Fruit fly (Drosophila melanogaster) whole organism, pupa: ENCODE results near the gene Vdup1.

Experiments used
- CG10348 ChIP-seq: fragments of 200-800 bp; sonication (Bioruptor generic); IDR thresholded peaks from 2 replicates; pipeline ENCODE4 v1.3.6; 2022; ENCODE audit warnings: missing biosample characterization, missing genetic modification characterization
- CG12605 ChIP-seq: fragments of 200-800 bp; sonication (Bioruptor generic); IDR thresholded peaks from 2 replicates; pipeline ENCODE4 v1.3.6; 2022; ENCODE audit warnings: missing biosample characterization, missing genetic modification characterization
- CG13204 ChIP-seq: fragments of 200-800 bp; sonication (Bioruptor generic); optimal IDR thresholded peaks from 2 replicates; lab custom pipeline; 2018; ENCODE audit warnings: missing biosample characterization, mild to moderate bottlenecking, missing genetic modification characterization, moderate library complexity
- CG14655 ChIP-seq: fragments of 200-800 bp; sonication (Bioruptor generic); optimal IDR thresholded peaks from 3 replicates; lab custom pipeline; 2017; ENCODE audit warnings: mild to moderate bottlenecking, missing biosample characterization, missing genetic modification reagents, missing genetic modification characterization
- CG15710 ChIP-seq: fragments of 200-800 bp; sonication (Bioruptor generic); optimal IDR thresholded peaks from 2 replicates; lab custom pipeline; 2018; ENCODE audit warnings: missing biosample characterization, mild to moderate bottlenecking, missing genetic modification characterization, moderate library complexity
- CG17806 ChIP-seq: fragments of 200-800 bp; sonication (Bioruptor generic); optimal IDR thresholded peaks from 2 replicates; lab custom pipeline; 2018; ENCODE audit warnings: missing biosample characterization, mild to moderate bottlenecking, missing genetic modification characterization, moderate library complexity
- CG32121 ChIP-seq: fragments of 200-800 bp; sonication (Bioruptor generic); IDR thresholded peaks from 2 replicates; pipeline ENCODE4 v1.3.6; 2022; ENCODE audit warnings: missing biosample characterization, missing genetic modification characterization
- CG34367 ChIP-seq: fragments of 200-800 bp; sonication (Bioruptor generic); optimal IDR thresholded peaks from 2 replicates; lab custom pipeline; 2018; ENCODE audit warnings: missing biosample characterization, mild to moderate bottlenecking, missing genetic modification characterization
- CG4496 ChIP-seq: fragments of 200-800 bp; sonication (Bioruptor generic); IDR thresholded peaks from 3 replicates; pipeline ENCODE4 v1.3.6; 2022; ENCODE audit warnings: missing biosample characterization, missing genetic modification characterization
- CG8159 ChIP-seq: fragments of 200-800 bp; sonication (Bioruptor generic); optimal IDR thresholded peaks from 3 replicates; lab custom pipeline; 2018; ENCODE audit warnings: missing biosample characterization, mild to moderate bottlenecking, missing genetic modification characterization, moderate library complexity
- CG8301 ChIP-seq: fragments of 200-800 bp; sonication (Bioruptor generic); optimal IDR thresholded peaks from 2 replicates; lab custom pipeline; 2018; ENCODE audit warnings: missing biosample characterization, mild to moderate bottlenecking, missing genetic modification characterization
- CG9948 ChIP-seq: fragments of 200-800 bp; sonication (Bioruptor generic); optimal IDR thresholded peaks from 2 replicates; lab custom pipeline; 2018; ENCODE audit warnings: missing biosample characterization, mild to moderate bottlenecking, missing genetic modification characterization, moderate library complexity
- D1 ChIP-seq: fragments of 200-800 bp; sonication (Bioruptor generic); optimal IDR thresholded peaks from 2 replicates; lab custom pipeline; 2018; ENCODE audit warnings: missing biosample characterization, mild to moderate bottlenecking, missing genetic modification characterization, moderate library complexity
- EcR ChIP-seq: fragments of 200-800 bp; sonication (Bioruptor generic); optimal IDR thresholded peaks from 3 replicates; lab custom pipeline; 2019; ENCODE audit warnings: missing biosample characterization, missing genetic modification characterization, mild to moderate bottlenecking, moderate library complexity, missing genetic modification reagents
- Ets98B ChIP-seq: fragments of 200-800 bp; sonication (Bioruptor generic); IDR thresholded peaks from 2 replicates; pipeline ENCODE4 v1.3.6; 2022; ENCODE audit warnings: missing biosample characterization, missing genetic modification characterization
- Pif1A ChIP-seq: fragments of 200-800 bp; sonication (Bioruptor generic); optimal IDR thresholded peaks from 3 replicates; lab custom pipeline; 2016; ENCODE audit warnings: missing biosample characterization, missing genetic modification characterization
- Pif1B ChIP-seq: fragments of 200-800 bp; sonication (Bioruptor generic); optimal IDR thresholded peaks from 3 replicates; lab custom pipeline; 2016; ENCODE audit warnings: missing biosample characterization, missing genetic modification characterization
- Snoo ChIP-seq: fragments of 200-800 bp; sonication (Bioruptor generic); optimal IDR thresholded peaks from 3 replicates; lab custom pipeline; 2017; ENCODE audit warnings: missing biosample characterization, mild to moderate bottlenecking, missing genetic modification characterization, inconsistent platforms
- fd96Ca ChIP-seq: fragments of 200-800 bp; sonication (Bioruptor generic); IDR thresholded peaks from 3 replicates; pipeline ENCODE4 v1.3.6; 2022; ENCODE audit warnings: missing biosample characterization, missing genetic modification characterization
- gl ChIP-seq: fragments of 200-800 bp; sonication (Bioruptor generic); optimal IDR thresholded peaks from 2 replicates; lab custom pipeline; 2018; ENCODE audit warnings: missing biosample characterization, mild to moderate bottlenecking, missing genetic modification characterization
- rn ChIP-seq: fragments of 200-800 bp; sonication (Bioruptor generic); IDR thresholded peaks from 2 replicates; pipeline ENCODE4 v1.3.6; 2022; ENCODE audit warnings: missing biosample characterization, missing genetic modification characterization

Gene Vdup1

DNA sequence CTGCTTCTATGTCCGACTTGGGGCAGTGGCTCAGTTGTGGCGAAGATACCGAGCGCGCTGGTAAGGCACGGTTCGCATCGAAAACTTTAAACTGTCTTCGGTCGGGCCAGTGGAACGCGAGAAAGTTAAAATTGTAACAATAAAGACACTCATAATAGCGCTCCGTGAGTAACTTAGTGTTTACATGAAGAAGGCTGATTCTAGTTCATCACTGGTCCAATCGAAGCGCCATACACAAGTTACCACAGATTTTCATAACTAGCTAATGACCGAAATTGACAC is 1.4 kb upstream of the Vdup1 start:
- TF ChIP-seq Pif1B (GFP tag; lab: Kevin White, UChicago) (no peak), gl (tag; lab: Kevin White, UChicago) (no peak), CG8159 (no peak), CG13204 (no peak), CG4496 (GFP tag; lab: Robert Waterston, UW) (no peak), CG14655 (GFP tag; lab: Kevin White, UChicago) (no peak), CG17806 (tag; lab: Kevin White, UChicago) (no peak), Snoo (tag; lab: Kevin White, UChicago) (no peak), CG34367 (tag; lab: Kevin White, UChicago) (no peak), Ets98B (GFP tag; lab: Robert Waterston, UW) (no peak), CG10348 (GFP tag; lab: Robert Waterston, UW) (no peak), Pif1A (GFP tag; lab: Kevin White, UChicago) (no peak)
- TF ChIP-seq, all 21 proteins: peak for 0

DNA sequence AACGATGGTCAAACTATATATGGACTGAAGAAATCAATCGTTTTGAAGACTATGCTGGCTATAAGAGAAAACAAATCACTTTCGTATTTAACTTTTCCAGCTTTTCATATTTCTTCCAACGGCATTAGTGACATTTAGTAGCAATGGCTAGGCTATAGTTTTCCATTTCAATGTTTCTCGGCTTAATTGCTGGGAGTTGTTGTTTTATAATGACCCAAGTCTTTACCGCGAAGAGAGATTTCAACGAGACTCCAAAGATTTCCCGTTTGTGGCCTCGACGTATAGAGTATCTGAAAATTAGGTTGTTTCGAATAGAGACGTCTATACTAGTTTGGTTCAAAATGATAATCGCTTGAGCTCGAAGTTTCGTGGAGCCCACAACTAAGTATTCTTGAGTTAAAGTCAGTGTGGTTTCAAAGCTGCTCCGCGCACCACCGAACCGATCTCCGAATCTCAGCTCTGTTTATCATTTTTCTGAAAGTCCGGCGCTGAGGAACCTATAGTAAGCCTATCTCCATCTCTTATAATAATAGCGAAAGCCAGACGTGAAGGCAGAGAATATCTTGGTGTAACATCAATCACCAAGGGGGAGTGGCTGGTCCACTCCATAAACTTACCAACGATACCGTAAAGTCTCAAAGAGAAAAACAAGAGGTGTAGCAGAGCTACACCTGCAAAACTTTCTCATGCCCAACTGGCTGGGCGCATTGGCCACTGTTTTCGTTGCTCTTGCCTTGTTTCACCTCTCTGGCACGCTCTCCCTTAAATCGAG is 913 bp upstream of the Vdup1 start, which contains the start of gene CG13875:
CG13875 (plus strand) TSS at position 434 of the 772 bp plus-strand sequence.
- no peak for TF ChIP-seq CG4496 (GFP tag; lab: Robert Waterston, UW)
- peak; percentile 39 for TF ChIP-seq EcR (GFP tag; lab: Kevin White, UChicago)
- peak; percentile 23 for TF ChIP-seq CG8159

- TF ChIP-seq CG12605 (GFP tag; lab: Robert Waterston, UW) (no peak), CG17806 (tag; lab: Kevin White, UChicago) (peak; percentile 0), gl (tag; lab: Kevin White, UChicago) (no peak), EcR (GFP tag; lab: Kevin White, UChicago) (peak; percentile 14)
Measured at dm6 chr3L:178445-178844, 318 bp downstream of the Vdup1 start.

dm6 chr3L:177938-178337 is 825 bp downstream of the Vdup1 start:
- no peak for TF ChIP-seq CG15710 (tag; lab: Kevin White, UChicago)
- TF ChIP-seq CG10348 (GFP tag; lab: Robert Waterston, UW): no peak
- TF ChIP-seq Snoo (tag; lab: Kevin White, UChicago): no peak
- no peak for TF ChIP-seq gl (tag; lab: Kevin White, UChicago)
- TF ChIP-seq CG12605 (GFP tag; lab: Robert Waterston, UW): no peak
- no peak for TF ChIP-seq CG34367 (tag; lab: Kevin White, UChicago)
- TF ChIP-seq Pif1B (GFP tag; lab: Kevin White, UChicago): no peak
- no peak for TF ChIP-seq CG14655 (GFP tag; lab: Kevin White, UChicago)
- TF ChIP-seq D1 (tag; lab: Kevin White, UChicago): no peak
- no peak for TF ChIP-seq CG8159
- TF ChIP-seq CG17806 (tag; lab: Kevin White, UChicago): no peak
- TF ChIP-seq CG32121 (GFP tag; lab: Robert Waterston, UW): no peak
- TF ChIP-seq CG13204: no peak
- TF ChIP-seq Ets98B (GFP tag; lab: Robert Waterston, UW): no peak
- no peak for TF ChIP-seq fd96Ca
- TF ChIP-seq Pif1A (GFP tag; lab: Kevin White, UChicago): no peak
- no peak for TF ChIP-seq EcR (GFP tag; lab: Kevin White, UChicago)
- no peak for TF ChIP-seq CG4496 (GFP tag; lab: Robert Waterston, UW)
- TF ChIP-seq CG9948 (tag; lab: Kevin White, UChicago): no peak
- TF ChIP-seq CG8301 (tag; lab: Kevin White, UChicago): no peak

DNA sequence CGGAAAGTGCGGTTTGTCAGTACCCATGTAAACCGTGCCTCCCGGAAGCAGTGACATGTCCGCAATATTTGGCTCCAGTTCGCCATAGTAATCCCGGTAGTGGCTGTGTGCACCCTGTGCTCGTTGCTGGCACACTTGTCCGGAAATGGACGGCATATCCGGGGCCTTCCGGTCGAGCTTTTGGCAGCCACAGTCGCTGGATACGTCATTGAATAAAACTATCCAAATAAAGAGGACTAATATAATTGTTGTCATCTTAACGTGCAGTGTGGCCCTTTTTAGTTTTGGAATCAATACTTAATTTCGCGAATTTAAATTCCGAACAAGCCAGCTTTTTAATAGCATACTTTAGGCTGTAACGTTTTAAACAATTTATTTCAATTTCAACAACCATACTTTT is 2.8 kb downstream of the Vdup1 start, which contains the start of gene CG7049:
CG7049 (minus strand) TSS at position 280 of the 400 bp plus-strand sequence.
- no peak for TF ChIP-seq CG14655 (GFP tag; lab: Kevin White, UChicago)
- no peak for TF ChIP-seq CG17806 (tag; lab: Kevin White, UChicago)
- no peak for TF ChIP-seq Pif1A (GFP tag; lab: Kevin White, UChicago)
- TF ChIP-seq Pif1B (GFP tag; lab: Kevin White, UChicago): no peak
- no peak for TF ChIP-seq D1 (tag; lab: Kevin White, UChicago)
- TF ChIP-seq Snoo (tag; lab: Kevin White, UChicago): no peak
- TF ChIP-seq rn (GFP tag; lab: Robert Waterston, UW): no peak
- no peak for TF ChIP-seq CG10348 (GFP tag; lab: Robert Waterston, UW)
- no peak for TF ChIP-seq CG32121 (GFP tag; lab: Robert Waterston, UW)
- TF ChIP-seq CG13204: no peak
- TF ChIP-seq CG9948 (tag; lab: Kevin White, UChicago): no peak
- no peak for TF ChIP-seq Ets98B (GFP tag; lab: Robert Waterston, UW)
- no peak for TF ChIP-seq CG4496 (GFP tag; lab: Robert Waterston, UW)
- TF ChIP-seq fd96Ca: no peak
- TF ChIP-seq CG12605 (GFP tag; lab: Robert Waterston, UW): no peak
- TF ChIP-seq CG8159: no peak
- no peak for TF ChIP-seq CG34367 (tag; lab: Kevin White, UChicago)
- TF ChIP-seq EcR (GFP tag; lab: Kevin White, UChicago): no peak
- no peak for TF ChIP-seq CG8301 (tag; lab: Kevin White, UChicago)

DNA sequence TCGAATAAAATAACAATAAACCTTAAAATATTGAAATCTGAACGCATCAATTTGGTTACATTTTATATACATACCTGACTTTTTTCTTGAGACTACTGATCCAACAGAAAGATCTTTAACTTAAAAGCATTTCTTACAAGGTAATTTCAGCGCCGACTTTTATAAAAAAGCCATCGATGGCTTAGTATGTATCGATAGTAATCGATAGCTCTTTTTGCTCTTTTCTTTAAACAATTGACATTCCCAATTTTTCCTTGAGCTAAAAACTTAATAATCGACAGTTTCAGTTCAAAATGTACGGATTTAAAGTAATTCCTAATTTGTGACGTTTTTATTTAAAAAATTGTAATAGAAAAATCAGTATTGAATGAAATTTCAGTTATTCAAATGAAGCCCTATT is 4.3 kb downstream of the Vdup1 start:
- TF ChIP-seq D1 (tag; lab: Kevin White, UChicago) (no peak), Pif1B (GFP tag; lab: Kevin White, UChicago) (no peak), Pif1A (GFP tag; lab: Kevin White, UChicago) (no peak)
- TF ChIP-seq, all 21 proteins: peak for 0
